Fruit fly (Drosophila melanogaster): ENCODE data around the gene CG7840.

The CG7840 gene

dm6 chr2L:8302766-8303479 lies 2.5 kb upstream of the CG7840 start, which contains the start of the genes wol and Scgalpha (continued):
- TF ChIP-seq insv (GFP tag; optimal IDR thresholded peaks at IDR 0.05) (peak in 1 of 2 experiments; percentile 60), CG2120 (GFP tag; optimal IDR thresholded peaks at IDR 0.05) (no peak), bbx (GFP tag; IDR thresholded peaks at IDR 0.05; ENCODE audit: partially characterized antibody) (peak; percentile 66), CG14710 (tag; optimal IDR thresholded peaks at IDR 0.05) (peak; percentile 8), gce (GFP tag; IDR thresholded peaks at IDR 0.05) (no peak), Hr3 (GFP tag; optimal IDR thresholded peaks at IDR 0.05) (no peak), dpn (GFP tag; optimal IDR thresholded peaks at IDR 0.05) (no peak), Rfx (GFP tag; IDR thresholded peaks at IDR 0.05) (peak; percentile 33), vvl (GFP tag; IDR thresholded peaks at IDR 0.05) (peak; percentile 25; the same call in 1 of the 2 replicates), zen (tag; optimal IDR thresholded peaks at IDR 0.05) (peak; percentile 30), pzg (GFP tag; optimal IDR thresholded peaks at IDR 0.05) (peak; percentile 52), YL-1 (GFP tag; optimal IDR thresholded peaks at IDR 0.05) (peak; percentile 41), CG9817 (tag; optimal IDR thresholded peaks at IDR 0.05) (no peak), Med (GFP tag) (peak; percentile 40), zfh2 (GFP tag; optimal IDR thresholded peaks at IDR 0.05) (no peak), CG2129 (GFP tag; IDR thresholded peaks at IDR 0.05; ENCODE audit: partially characterized antibody) (0 out of 2 replicates have a peak, but pooled peaks have one; percentile 24), stwl (tag; optimal IDR thresholded peaks at IDR 0.05) (peak; percentile 63), CG2116 (GFP tag; optimal IDR thresholded peaks at IDR 0.05) (peak; percentile 57), Scr (GFP tag; IDR thresholded peaks at IDR 0.05; ENCODE audit: partially characterized antibody) (peak; percentile 60), CG9876 (GFP tag; optimal IDR thresholded peaks at IDR 0.05) (no peak), Trl (optimal IDR thresholded peaks at IDR 0.05) (peak in 1 of 2 experiments; percentile 49), Trl (GFP tag; optimal IDR thresholded peaks at IDR 0.05) (no peak), CG17361 (GFP tag; IDR thresholded peaks at IDR 0.05) (no peak), Kr (GFP tag; optimal IDR thresholded peaks at IDR 0.05) (no peak), ato (GFP tag; IDR thresholded peaks at IDR 0.05; ENCODE audit: partially characterized antibody) (peak; percentile 9; the same call in 1 of the 2 replicates), Myb (GFP tag; optimal IDR thresholded peaks at IDR 0.05) (peak; percentile 40), gfzf (GFP tag; optimal IDR thresholded peaks at IDR 0.05) (no peak), Ets65A (GFP tag) (no peak), Drgx (GFP tag; IDR thresholded peaks at IDR 0.05) (no peak), tna (GFP tag; IDR thresholded peaks at IDR 0.05; ENCODE audit: partially characterized antibody) (no peak), CG3065 (GFP tag; optimal IDR thresholded peaks at IDR 0.05) (no peak), lmd (GFP tag; IDR thresholded peaks at IDR 0.05) (no peak), CG14860 (GFP tag; IDR thresholded peaks at IDR 0.05; ENCODE audit: partially characterized antibody) (0 out of 3 replicates have a peak, but pooled peaks have one; percentile 41), Dll (GFP tag; IDR thresholded peaks at IDR 0.05; ENCODE audit: partially characterized antibody) (peak; percentile 67; the same call in 1 of the 4 replicates), row (GFP tag; IDR thresholded peaks at IDR 0.05) (peak; percentile 66), CG42726 (GFP tag; IDR thresholded peaks at IDR 0.05; ENCODE audit: partially characterized antibody) (peak; percentile 55; the same call in 1 of the 2 replicates), inv (GFP tag; IDR thresholded peaks at IDR 0.05; ENCODE audit: partially characterized antibody) (peak; percentile 51), CG3995 (GFP tag; optimal IDR thresholded peaks at IDR 0.05) (peak; percentile 98), CG31441 (GFP tag; IDR thresholded peaks at IDR 0.05) (peak; percentile 46; the same call in 1 of the 2 replicates), Six4 (GFP tag; optimal IDR thresholded peaks at IDR 0.05) (no peak), CG8924 (tag; optimal IDR thresholded peaks at IDR 0.05) (peak; percentile 13), Opbp (GFP tag; IDR thresholded peaks at IDR 0.05; ENCODE audit: partially characterized antibody) (peak; percentile 76), cato (GFP tag; optimal IDR thresholded peaks at IDR 0.05; ENCODE audit: borderline replicate concordance) (no peak), usp (GFP tag; optimal IDR thresholded peaks at IDR 0.05) (no peak), CG2712 (tag; optimal IDR thresholded peaks at IDR 0.05) (peak; percentile 43), amos (GFP tag; IDR thresholded peaks at IDR 0.05; ENCODE audit: partially characterized antibody) (peak; percentile 66), CHES-1-like (GFP tag; optimal IDR thresholded peaks at IDR 0.05) (no peak)

All from whole organism, embryonic.